Worm (Caenorhabditis elegans): ENCODE results near the gene mesp-1.

DNA sequence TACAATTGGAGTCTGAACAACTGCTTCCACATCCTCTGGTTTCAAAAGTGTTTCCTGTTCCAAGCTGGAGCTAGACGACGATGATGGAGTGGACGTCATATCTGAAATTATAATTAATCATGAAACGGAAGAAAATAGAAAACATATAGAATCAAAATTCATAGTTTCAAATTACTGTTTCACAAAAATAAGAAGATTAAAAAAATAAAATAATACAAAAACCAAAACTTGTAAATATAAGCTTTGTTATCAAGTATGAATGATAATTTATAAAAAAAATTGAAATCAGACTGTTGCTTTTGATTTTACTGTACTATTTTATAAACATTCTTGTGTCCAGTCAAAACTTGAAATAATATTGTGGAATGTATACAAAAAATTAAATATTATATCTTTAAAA lies 35.4 kb upstream of the mesp-1 start, which contains the start of gene str-176:
- TF ChIP-seq pqm-1 (tag; optimal IDR thresholded peaks at IDR 0.05) (no peak), grh-1 (GFP tag; IDR thresholded peaks at IDR 0.05) (no peak), snpc-4 (tag; optimal IDR thresholded peaks at IDR 0.05) (no peak)

Measured in whole organism, L1 larva.